Fruit fly (Drosophila melanogaster) whole organism, embryonic: ENCODE results near the gene CG13484.

ENCODE experiments used
- Atf3 ChIP-seq: fragments of 200-800 bp; sonication (Bioruptor generic); optimal IDR thresholded peaks from 3 replicates; lab custom pipeline; 2016; ENCODE audit warnings: missing biosample characterization, missing genetic modification characterization
- CG10543 ChIP-seq: fragments of 200-800 bp; sonication (Bioruptor generic); optimal IDR thresholded peaks from 3 replicates; lab custom pipeline; 2017; ENCODE audit warnings: missing biosample characterization, mild to moderate bottlenecking, missing genetic modification characterization, moderate library complexity
- CG11456 ChIP-seq: fragments of 200-800 bp; sonication (Bioruptor generic); IDR thresholded peaks from 3 replicates; pipeline ENCODE4 v1.3.6; 2022; ENCODE audit warnings: missing biosample characterization, missing genetic modification characterization
- CG11695 ChIP-seq: fragments of 200-800 bp; sonication (Bioruptor generic); IDR thresholded peaks from 3 replicates; pipeline ENCODE4 v1.3.6; 2022; ENCODE audit warnings: missing biosample characterization, missing genetic modification characterization
- CG11696 ChIP-seq: fragments of 200-800 bp; sonication (Bioruptor generic); IDR thresholded peaks from 2 replicates; pipeline ENCODE4 v1.3.6; 2022; ENCODE audit warnings: missing biosample characterization, missing genetic modification characterization
- CG12219 ChIP-seq: fragments of 200-800 bp; sonication (Bioruptor generic); optimal IDR thresholded peaks from 3 replicates; lab custom pipeline; 2018; ENCODE audit warnings: missing biosample characterization, mild to moderate bottlenecking, missing genetic modification characterization
- CG12299 ChIP-seq: fragments of 200-800 bp; sonication (Bioruptor generic); optimal IDR thresholded peaks from 2 replicates; lab custom pipeline; 2018; ENCODE audit warnings: missing biosample characterization, mild to moderate bottlenecking, missing genetic modification characterization
- CG12391 ChIP-seq: fragments of 200-800 bp; sonication (Bioruptor generic); optimal IDR thresholded peaks from 3 replicates; lab custom pipeline; 2018; ENCODE audit warnings: missing biosample characterization, mild to moderate bottlenecking, missing genetic modification characterization, moderate library complexity
- CG13123 ChIP-seq: fragments of 200-800 bp; sonication (Bioruptor generic); optimal IDR thresholded peaks from 2 replicates; lab custom pipeline; 2016; ENCODE audit warnings: missing biosample characterization, missing genetic modification characterization
- CG14965 ChIP-seq: fragments of 200-800 bp; sonication (Bioruptor generic); optimal IDR thresholded peaks from 2 replicates; lab custom pipeline; 2016; ENCODE audit warnings: missing biosample characterization, missing genetic modification characterization, borderline replicate concordance
- CG1603 ChIP-seq: fragments of 200-800 bp; sonication (Bioruptor generic); optimal IDR thresholded peaks from 2 replicates; lab custom pipeline; 2019; ENCODE audit warnings: missing biosample characterization, mild to moderate bottlenecking, missing genetic modification characterization, moderate library complexity
- CG17612 ChIP-seq: fragments of 200-800 bp; sonication (Bioruptor generic); IDR thresholded peaks from 2 replicates; pipeline ENCODE4 v1.3.6; 2022; ENCODE audit warnings: missing biosample characterization, missing genetic modification characterization
- CG18011 ChIP-seq: fragments of 200-800 bp; sonication (Bioruptor generic); optimal IDR thresholded peaks from 2 replicates; lab custom pipeline; 2017; ENCODE audit warnings: missing biosample characterization, missing genetic modification characterization, mild to moderate bottlenecking, moderate library complexity, missing genotype
- CG2712 ChIP-seq: fragments of 200-800 bp; optimal IDR thresholded peaks from 3 replicates; lab custom pipeline; 2019; ENCODE audit warnings: missing biosample characterization, mild to moderate bottlenecking, missing genetic modification characterization, moderate library complexity
- CG3065 ChIP-seq: fragments of 200-800 bp; sonication (Bioruptor generic); optimal IDR thresholded peaks from 2 replicates; lab custom pipeline; 2016; ENCODE audit warnings: missing biosample characterization, missing genetic modification characterization
- CG3281 ChIP-seq: fragments of 200-800 bp; sonication (Bioruptor generic); optimal IDR thresholded peaks from 3 replicates; lab custom pipeline; 2017; ENCODE audit warnings: missing biosample characterization, mild to moderate bottlenecking, missing genetic modification characterization
- CG3847 ChIP-seq: fragments of 200-800 bp; sonication (Bioruptor generic); IDR thresholded peaks from 2 replicates; pipeline ENCODE4 v1.3.6; 2022; ENCODE audit warnings: missing biosample characterization, missing genetic modification characterization
- CG4328 ChIP-seq: fragments of 200-800 bp; sonication (Bioruptor generic); optimal IDR thresholded peaks from 3 replicates; lab custom pipeline; 2017; ENCODE audit warnings: missing biosample characterization, missing genetic modification reagents, missing genetic modification characterization
- CG6654 ChIP-seq: fragments of 200-800 bp; sonication (Bioruptor generic); optimal IDR thresholded peaks from 2 replicates; lab custom pipeline; 2017; ENCODE audit warnings: missing biosample characterization, mild to moderate bottlenecking, missing genetic modification characterization
- CG6813 ChIP-seq: fragments of 200-800 bp; sonication (Bioruptor generic); optimal IDR thresholded peaks from 2 replicates; lab custom pipeline; 2017; ENCODE audit warnings: missing biosample characterization, missing genetic modification characterization, mild to moderate bottlenecking, moderate library complexity, missing genetic modification reagents
- CG7839 ChIP-seq: fragments of 200-800 bp; sonication (Bioruptor generic); optimal IDR thresholded peaks from 3 replicates; lab custom pipeline; 2018; ENCODE audit warnings: missing biosample characterization, mild to moderate bottlenecking, missing genetic modification characterization, moderate library complexity
- CG8290 ChIP-seq, 3 experiments: fragments of 200-800 bp; sonication (Bioruptor generic); optimal IDR thresholded peaks; 2 replicates each; lab custom pipeline; 2016 to 2019; ENCODE audit warnings: missing biosample characterization in 3 of 3, missing genetic modification characterization in 3 of 3, mild to moderate bottlenecking in 2 of 3, moderate library complexity in 1 of 3
- CHES-1-like ChIP-seq: fragments of 200-800 bp; sonication (Bioruptor generic); optimal IDR thresholded peaks from 2 replicates; lab custom pipeline; 2016; ENCODE audit warnings: missing biosample characterization, missing genetic modification characterization
- CTCF ChIP-seq: fragments of 200-800 bp; sonication (Bioruptor generic); optimal IDR thresholded peaks from 2 replicates; lab custom pipeline; 2017; ENCODE audit warnings: missing biosample characterization, mild to moderate bottlenecking, missing genetic modification characterization, moderate library complexity
- Dip3 ChIP-seq: fragments of 200-800 bp; sonication (Bioruptor generic); optimal IDR thresholded peaks from 3 replicates; lab custom pipeline; 2016; ENCODE audit warnings: missing biosample characterization, missing genetic modification characterization
- E2f1 ChIP-seq: fragments of 200-800 bp; sonication (Bioruptor generic); IDR thresholded peaks from 2 replicates; pipeline ENCODE4 v1.3.6; 2022; ENCODE audit warnings: missing biosample characterization, missing genetic modification characterization
- Fer2 ChIP-seq: fragments of 200-800 bp; sonication (Bioruptor generic); optimal IDR thresholded peaks from 2 replicates; lab custom pipeline; 2018; ENCODE audit warnings: missing biosample characterization, mild to moderate bottlenecking, missing genetic modification characterization, moderate library complexity
- Hr39 ChIP-seq: fragments of >200 bp; optimal IDR thresholded peaks from 2 replicates; lab custom pipeline; 2017
- Kr ChIP-seq: fragments of 200-800 bp; sonication (Bioruptor generic); optimal IDR thresholded peaks from 2 replicates; lab custom pipeline; 2017; ENCODE audit warnings: missing biosample characterization, mild to moderate bottlenecking, missing genetic modification characterization
- Med ChIP-seq: fragments of 200-800 bp; sonication (Bioruptor generic); peaks from one replicate; lab custom pipeline; 2016; ENCODE audit warnings: missing biosample characterization, missing genetic modification characterization, mild to moderate bottlenecking, inconsistent platforms, moderate library complexity
- Pdp1 ChIP-seq, 2 experiments: fragments of 200-800 bp; sonication (Bioruptor generic); optimal IDR thresholded peaks; 3 replicates each; lab custom pipeline; 2016; ENCODE audit warnings: missing biosample characterization in 2 of 2, missing genetic modification characterization in 2 of 2, mild to moderate bottlenecking in 1 of 2, moderate library complexity in 1 of 2
- Poxn ChIP-seq: fragments of 200-800 bp; sonication (Bioruptor generic); IDR thresholded peaks from 2 replicates; pipeline ENCODE4 v1.3.6; 2022; ENCODE audit warnings: missing biosample characterization, missing genetic modification characterization
- Vsx1 ChIP-seq: fragments of 200-800 bp; sonication (Bioruptor generic); optimal IDR thresholded peaks from 2 replicates; lab custom pipeline; 2017; ENCODE audit warnings: missing biosample characterization, mild to moderate bottlenecking, missing genetic modification characterization, missing genetic modification reagents
- Xrp1 ChIP-seq: fragments of 200-800 bp; sonication (Bioruptor generic); IDR thresholded peaks from 2 replicates; pipeline ENCODE4 v1.3.6; 2022; ENCODE audit warnings: missing biosample characterization, missing genetic modification characterization
- dysf ChIP-seq: fragments of 200-800 bp; sonication (Bioruptor generic); IDR thresholded peaks from 3 replicates; pipeline ENCODE4 v1.3.6; 2022; ENCODE audit warnings: missing biosample characterization, missing genetic modification characterization
- ems ChIP-seq: fragments of 200-800 bp; sonication (Bioruptor generic); optimal IDR thresholded peaks from 3 replicates; lab custom pipeline; 2016; ENCODE audit warnings: missing biosample characterization, missing genetic modification characterization
- exex ChIP-seq: fragments of 200-800 bp; sonication (Bioruptor generic); optimal IDR thresholded peaks from 4 replicates; lab custom pipeline; 2018; ENCODE audit warnings: missing biosample characterization, mild to moderate bottlenecking, missing genetic modification characterization, moderate library complexity
- gem ChIP-seq: fragments of 200-800 bp; sonication (Bioruptor generic); optimal IDR thresholded peaks from 2 replicates; lab custom pipeline; 2019; ENCODE audit warnings: missing biosample characterization, mild to moderate bottlenecking, missing genetic modification characterization, moderate library complexity
- h ChIP-seq: fragments of >200 bp; optimal IDR thresholded peaks from 2 replicates; lab custom pipeline; 2017
- hb ChIP-seq: fragments of 200-800 bp; sonication (Bioruptor generic); IDR thresholded peaks from 3 replicates; pipeline ENCODE4 v1.3.6; 2022; ENCODE audit warnings: missing biosample characterization, missing genetic modification characterization; ENCODE audit not compliant: partially characterized antibody
- jigr1 ChIP-seq: fragments of 200-800 bp; sonication (Bioruptor generic); IDR thresholded peaks from 3 replicates; pipeline ENCODE4 v1.3.6; 2022; ENCODE audit warnings: missing biosample characterization, missing genetic modification characterization
- lilli ChIP-seq: fragments of 200-800 bp; sonication (Bioruptor generic); optimal IDR thresholded peaks from 3 replicates; lab custom pipeline; 2016; ENCODE audit warnings: missing biosample characterization, missing genetic modification characterization
- mam ChIP-seq: fragments of 200-800 bp; sonication (Bioruptor generic); optimal IDR thresholded peaks from 3 replicates; lab custom pipeline; 2016; ENCODE audit warnings: missing biosample characterization, missing genetic modification characterization
- mld ChIP-seq: fragments of 200-800 bp; sonication (Bioruptor generic); IDR thresholded peaks from 3 replicates; pipeline ENCODE4 v1.3.6; 2022; ENCODE audit warnings: missing biosample characterization, missing genetic modification characterization; ENCODE audit not compliant: partially characterized antibody
- nerfin-2 ChIP-seq: fragments of 200-800 bp; sonication (Bioruptor generic); IDR thresholded peaks from 2 replicates; pipeline ENCODE4 v1.3.6; 2022; ENCODE audit warnings: missing biosample characterization, missing genetic modification characterization; ENCODE audit not compliant: partially characterized antibody
- pan ChIP-seq, 4 experiments: fragments of >200 bp in 3 of 4; fragments of 200-800 bp in 1 of 4; sonication (Bioruptor generic) in 1 of 4; optimal IDR thresholded peaks in 3 of 4; IDR thresholded peaks in 1 of 4; 2 replicates each; pipeline versions ENCODE4 v1.3.6 to Lab custom; 2017 to 2022; ENCODE audit warnings: missing biosample characterization in 2 of 4, missing genetic modification characterization in 2 of 4, mixed read lengths in 1 of 4
- scrt ChIP-seq: fragments of 200-800 bp; sonication (Bioruptor generic); optimal IDR thresholded peaks from 2 replicates; lab custom pipeline; 2018; ENCODE audit warnings: missing biosample characterization, mild to moderate bottlenecking, missing genetic modification characterization, moderate library complexity
- so ChIP-seq: fragments of 200-800 bp; sonication (Bioruptor generic); IDR thresholded peaks from 3 replicates; pipeline ENCODE4 v1.3.6; 2022; ENCODE audit warnings: missing biosample characterization, missing genetic modification characterization
- vfl ChIP-seq: fragments of 200-800 bp; sonication (Bioruptor generic); optimal IDR thresholded peaks from 2 replicates; lab custom pipeline; 2016; ENCODE audit warnings: missing biosample characterization, missing genetic modification characterization
- zfh1 ChIP-seq: fragments of 200-800 bp; sonication (Bioruptor generic); IDR thresholded peaks from 3 replicates; pipeline ENCODE4 v1.3.6; 2022; ENCODE audit warnings: missing biosample characterization, missing genetic modification characterization

Gene CG13484

DNA sequence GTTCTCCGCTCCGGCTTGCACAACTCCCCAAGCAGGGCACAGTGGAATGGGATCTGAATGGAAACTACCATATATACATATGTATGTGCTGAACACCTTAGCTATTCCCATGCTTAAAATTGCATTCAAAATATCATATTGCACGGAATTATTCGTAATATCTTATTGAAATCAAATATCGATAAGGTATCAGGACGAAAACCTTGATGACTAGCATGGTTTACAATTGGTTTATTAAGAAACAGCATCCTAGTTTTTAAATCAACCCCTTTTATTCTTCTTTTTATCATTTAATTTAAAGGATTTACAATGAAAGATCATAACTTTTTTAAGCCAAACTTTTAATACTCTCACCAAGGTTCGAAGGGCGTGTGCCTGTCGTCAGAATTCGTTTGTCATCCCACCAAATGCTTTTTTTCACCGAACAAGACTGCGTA, 2.4 kb upstream of the CG13484 start (continued):
- TF ChIP-seq CG3281 (GFP tag; lab: Kevin White, UChicago) (peak; percentile 45), jigr1 (GFP tag; lab: Robert Waterston, UW) (no peak), CG17612 (0 out of 2 replicates have a peak, but pooled peaks have one; percentile 16), gem (tag; lab: Kevin White, UChicago) (peak; percentile 41), CG13123 (no peak), CG2712 (peak; percentile 11), CG7839 (tag; lab: Kevin White, UChicago) (peak; percentile 38), lilli (GFP tag; lab: Kevin White, UChicago) (peak; percentile 39), Pdp1 (GFP tag; optimal IDR thresholded peaks at IDR 0.05; lab: Kevin White, UChicago) (peak in 1 of 2 experiments; percentile 6)

DNA sequence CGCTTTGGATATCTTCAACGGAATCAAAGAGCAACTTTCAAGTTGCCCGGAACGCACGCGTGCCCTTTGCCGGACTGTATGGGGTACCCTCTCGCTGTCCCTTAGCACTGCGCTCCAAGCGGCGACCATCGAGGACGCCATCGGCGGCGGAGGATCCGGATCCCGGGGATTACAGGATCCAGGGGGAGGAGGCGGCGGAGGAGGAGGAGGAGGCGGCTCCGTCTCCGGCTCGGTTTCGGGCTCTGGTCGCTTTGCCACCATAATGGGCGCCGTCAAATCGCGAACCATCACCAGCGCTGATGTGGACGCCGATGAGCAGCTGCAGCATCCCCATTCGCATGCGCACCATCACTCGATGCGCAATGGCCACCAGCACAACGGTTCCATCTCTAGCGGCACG, 927 bp upstream of the CG13484 start:
- TF ChIP-seq so (no peak), CG6654 (GFP tag; lab: Kevin White, UChicago) (no peak), CG12219 (no peak), CG11456 (GFP tag; lab: Robert Waterston, UW) (no peak), hb (GFP tag; lab: Robert Waterston, UW) (no peak), Hr39 (peak; percentile 78), CTCF (GFP tag; lab: Kevin White, UChicago) (no peak), scrt (no peak), zfh1 (no peak), CG1603 (tag; lab: Kevin White, UChicago) (no peak), CHES-1-like (no peak), Kr (GFP tag; lab: Kevin White, UChicago) (no peak), E2f1 (GFP tag; lab: Robert Waterston, UW) (no peak), Fer2 (tag; lab: Kevin White, UChicago) (no peak), CG6813 (no peak), CG12299 (no peak), CG4328 (GFP tag; lab: Kevin White, UChicago) (no peak), CG3847 (GFP tag; lab: Robert Waterston, UW) (no peak), dysf (0 out of 3 replicates have a peak, but pooled peaks have one; percentile 28), ems (GFP tag; lab: Kevin White, UChicago) (no peak), Vsx1 (GFP tag; lab: Kevin White, UChicago) (no peak), nerfin-2 (GFP tag; lab: Robert Waterston, UW) (0 out of 2 replicates have a peak, but pooled peaks have one; percentile 14), CG14965 (no peak), Med (GFP tag; lab: Kevin White, UChicago) (peak; percentile 27), CG13123 (no peak), exex (tag; lab: Kevin White, UChicago) (no peak), Xrp1 (GFP tag; lab: Robert Waterston, UW) (no peak), CG10543 (GFP tag; lab: Kevin White, UChicago) (no peak), mld (GFP tag; lab: Robert Waterston, UW) (0 out of 3 replicates have a peak, but pooled peaks have one; percentile 10), pan (optimal IDR thresholded peaks at IDR 0.05; lab: Kevin White, UChicago) (no peak), pan (GFP tag; optimal IDR thresholded peaks at IDR 0.05 in 1 of 2, IDR thresholded peaks at IDR 0.05 in 1 of 2) (no peak), Dip3 (GFP tag; lab: Kevin White, UChicago) (no peak), CG11695 (GFP tag; lab: Robert Waterston, UW) (no peak), h (lab: Kevin White, UChicago) (no peak), vfl (no peak), CG11696 (GFP tag; lab: Robert Waterston, UW) (no peak), CG3065 (GFP tag; lab: Kevin White, UChicago) (no peak), CG12391 (tag; lab: Kevin White, UChicago) (no peak), mam (no peak), Poxn (GFP tag; lab: Robert Waterston, UW) (no peak), CG8290 (GFP tag; optimal IDR thresholded peaks at IDR 0.05; lab: Kevin White, UChicago) (no peak), CG8290 (tag; optimal IDR thresholded peaks at IDR 0.05; lab: Kevin White, UChicago) (no peak), CG18011 (GFP tag; lab: Kevin White, UChicago) (no peak), Atf3 (GFP tag; lab: Kevin White, UChicago) (no peak)
